Fruit fly (Drosophila melanogaster) whole organism, embryonic: Measurements from ENCODE around the gene ph-d.

Experiments
- Adf1 ChIP-seq: fragments of 200-800 bp; sonication (Bioruptor generic); IDR thresholded peaks from 2 replicates; pipeline ENCODE4 v1.3.6; 2022; ENCODE audit warnings: missing biosample characterization, missing genetic modification characterization
- Antp ChIP-seq: fragments of 200-800 bp; sonication (Bioruptor generic); optimal IDR thresholded peaks from 3 replicates; lab custom pipeline; 2016; ENCODE audit warnings: missing biosample characterization, missing genetic modification characterization
- Atf6 ChIP-seq: fragments of 200-800 bp; sonication (Bioruptor generic); IDR thresholded peaks from 2 replicates; pipeline ENCODE4 v1.3.6; 2022; ENCODE audit warnings: missing biosample characterization, missing genetic modification characterization
- B-H1 ChIP-seq: fragments of 200-800 bp; sonication (Bioruptor generic); IDR thresholded peaks from 3 replicates; pipeline ENCODE4 v1.3.6; 2022; ENCODE audit warnings: missing biosample characterization, missing genetic modification characterization
- CG10654 ChIP-seq: fragments of 200-800 bp; sonication (Bioruptor generic); optimal IDR thresholded peaks from 2 replicates; lab custom pipeline; 2016; ENCODE audit warnings: missing biosample characterization, missing genetic modification characterization
- CG11504 ChIP-seq: fragments of 200-800 bp; sonication (Bioruptor generic); optimal IDR thresholded peaks from 3 replicates; lab custom pipeline; 2019; ENCODE audit warnings: missing biosample characterization, mild to moderate bottlenecking, missing genetic modification characterization, moderate library complexity
- CG12391 ChIP-seq: fragments of 200-800 bp; sonication (Bioruptor generic); optimal IDR thresholded peaks from 3 replicates; lab custom pipeline; 2018; ENCODE audit warnings: missing biosample characterization, mild to moderate bottlenecking, missing genetic modification characterization, moderate library complexity
- CG2129 ChIP-seq: fragments of 200-800 bp; sonication (Bioruptor generic); IDR thresholded peaks from 2 replicates; pipeline ENCODE4 v1.3.6; 2022; ENCODE audit warnings: missing biosample characterization, missing genetic modification characterization; ENCODE audit not compliant: partially characterized antibody
- CG34422 ChIP-seq: fragments of 200-800 bp; sonication (Bioruptor generic); IDR thresholded peaks from 3 replicates; pipeline ENCODE4 v1.3.6; 2022; ENCODE audit warnings: missing biosample characterization, missing genetic modification characterization
- CG3726 ChIP-seq: fragments of 200-800 bp; sonication (Bioruptor generic); IDR thresholded peaks from 3 replicates; pipeline ENCODE4, ENCODE4 v1.3.6; 2022; ENCODE audit warnings: missing biosample characterization, missing genetic modification characterization
- CG4820 ChIP-seq: fragments of 200-800 bp; sonication (Bioruptor generic); optimal IDR thresholded peaks from 3 replicates; lab custom pipeline; 2016; ENCODE audit warnings: missing biosample characterization, missing genetic modification characterization
- CG6175 ChIP-seq: fragments of 200-800 bp; sonication (Bioruptor generic); IDR thresholded peaks from 3 replicates; pipeline ENCODE4 v1.3.6; 2022; ENCODE audit warnings: missing biosample characterization, missing genetic modification characterization
- CG6654 ChIP-seq: fragments of 200-800 bp; sonication (Bioruptor generic); optimal IDR thresholded peaks from 2 replicates; lab custom pipeline; 2017; ENCODE audit warnings: missing biosample characterization, mild to moderate bottlenecking, missing genetic modification characterization
- CG7928 ChIP-seq: fragments of 200-800 bp; sonication (Bioruptor generic); optimal IDR thresholded peaks from 2 replicates; lab custom pipeline; 2017; ENCODE audit warnings: missing biosample characterization, mild to moderate bottlenecking, missing genetic modification characterization
- CG8290 ChIP-seq, 3 experiments: fragments of 200-800 bp; sonication (Bioruptor generic); optimal IDR thresholded peaks; 2 replicates each; lab custom pipeline; 2016 to 2019; ENCODE audit warnings: missing biosample characterization in 3 of 3, missing genetic modification characterization in 3 of 3, mild to moderate bottlenecking in 2 of 3, moderate library complexity in 1 of 3
- CG8359 ChIP-seq: fragments of 200-800 bp; sonication (Bioruptor generic); optimal IDR thresholded peaks from 2 replicates; lab custom pipeline; 2017; ENCODE audit warnings: missing biosample characterization, mild to moderate bottlenecking, missing genetic modification characterization, borderline replicate concordance
- CG8765 ChIP-seq: fragments of 200-800 bp; sonication (Bioruptor generic); IDR thresholded peaks from 2 replicates; pipeline ENCODE4 v1.3.6; 2022; ENCODE audit warnings: missing biosample characterization, missing genetic modification characterization
- Camta ChIP-seq: fragments of 200-800 bp; sonication (Bioruptor generic); optimal IDR thresholded peaks from 2 replicates; lab custom pipeline; 2016; ENCODE audit warnings: missing biosample characterization, missing genetic modification characterization
- D19A ChIP-seq: fragments of 200-800 bp; optimal IDR thresholded peaks from 3 replicates; lab custom pipeline; 2019; ENCODE audit warnings: missing biosample characterization, mild to moderate bottlenecking, missing genetic modification characterization, moderate library complexity
- D19B ChIP-seq: fragments of 200-800 bp; sonication (Bioruptor generic); optimal IDR thresholded peaks from 2 replicates; lab custom pipeline; 2017; ENCODE audit warnings: missing biosample characterization, mild to moderate bottlenecking, missing genetic modification characterization
- ERR ChIP-seq: fragments of 200-800 bp; sonication (Bioruptor generic); optimal IDR thresholded peaks from 2 replicates; lab custom pipeline; 2016; ENCODE audit warnings: missing biosample characterization, missing genetic modification characterization
- Fer2 ChIP-seq: fragments of 200-800 bp; sonication (Bioruptor generic); optimal IDR thresholded peaks from 2 replicates; lab custom pipeline; 2018; ENCODE audit warnings: missing biosample characterization, mild to moderate bottlenecking, missing genetic modification characterization, moderate library complexity
- HmgD ChIP-seq: fragments of 200-800 bp; sonication (Bioruptor generic); optimal IDR thresholded peaks from 3 replicates; lab custom pipeline; 2016; ENCODE audit warnings: missing biosample characterization, missing genetic modification characterization
- Hmx ChIP-seq: fragments of 200-800 bp; sonication (Bioruptor generic); optimal IDR thresholded peaks from 2 replicates; lab custom pipeline; 2016; ENCODE audit warnings: missing biosample characterization, missing genetic modification characterization
- Jarid2 ChIP-seq: fragments of 200-800 bp; sonication (Bioruptor generic); optimal IDR thresholded peaks from 3 replicates; lab custom pipeline; 2017; ENCODE audit warnings: mild to moderate bottlenecking, missing biosample characterization, missing genetic modification reagents, missing genetic modification characterization
- Meics ChIP-seq: fragments of 200-800 bp; sonication (Bioruptor generic); optimal IDR thresholded peaks from 2 replicates; lab custom pipeline; 2017; ENCODE audit warnings: missing biosample characterization, mild to moderate bottlenecking, missing genetic modification characterization
- Myb ChIP-seq: fragments of 200-800 bp; sonication (Bioruptor generic); optimal IDR thresholded peaks from 2 replicates; lab custom pipeline; 2016; ENCODE audit warnings: missing biosample characterization, missing genetic modification characterization
- Neu2 ChIP-seq: fragments of 200-800 bp; sonication (Bioruptor generic); optimal IDR thresholded peaks from 3 replicates; lab custom pipeline; 2016; ENCODE audit warnings: missing biosample characterization, missing genetic modification characterization, borderline replicate concordance
- Oli ChIP-seq: fragments of 200-800 bp; sonication (Bioruptor generic); optimal IDR thresholded peaks from 2 replicates; lab custom pipeline; 2018; ENCODE audit warnings: missing biosample characterization, mild to moderate bottlenecking, missing genetic modification characterization, moderate library complexity
- Side ChIP-seq: fragments of 200-800 bp; sonication (Bioruptor generic); optimal IDR thresholded peaks from 2 replicates; lab custom pipeline; 2016; ENCODE audit warnings: missing biosample characterization, missing genetic modification characterization
- Sox100B ChIP-seq: fragments of 200-800 bp; sonication (Bioruptor generic); optimal IDR thresholded peaks from 3 replicates; lab custom pipeline; 2018; ENCODE audit warnings: missing biosample characterization, mild to moderate bottlenecking, missing genetic modification characterization
- Xbp1 ChIP-seq: fragments of 200-800 bp; sonication (Bioruptor generic); optimal IDR thresholded peaks from 3 replicates; lab custom pipeline; 2016; ENCODE audit warnings: missing biosample characterization, mild to moderate bottlenecking, missing genetic modification characterization
- ap ChIP-seq: fragments of 200-800 bp; sonication (Bioruptor generic); IDR thresholded peaks from 2 replicates; pipeline ENCODE4 v1.3.6; 2022; ENCODE audit warnings: missing biosample characterization, missing genetic modification characterization
- ato ChIP-seq: fragments of 200-800 bp; sonication (Bioruptor generic); IDR thresholded peaks from 2 replicates; pipeline ENCODE4 v1.3.6; 2022; ENCODE audit warnings: missing biosample characterization, missing genetic modification characterization; ENCODE audit not compliant: partially characterized antibody
- bbx ChIP-seq: fragments of 200-800 bp; sonication (Bioruptor generic); IDR thresholded peaks from 2 replicates; pipeline ENCODE4 v1.3.6; 2022; ENCODE audit warnings: missing biosample characterization, missing genetic modification characterization; ENCODE audit not compliant: partially characterized antibody
- bcd ChIP-seq: fragments of 200-800 bp; sonication (Bioruptor generic); optimal IDR thresholded peaks from 2 replicates; lab custom pipeline; 2017; ENCODE audit warnings: missing biosample characterization, mild to moderate bottlenecking, missing genetic modification characterization
- chinmo ChIP-seq: fragments of 200-800 bp; sonication (Bioruptor generic); IDR thresholded peaks from 4 replicates; pipeline ENCODE4 v1.3.6; 2022; ENCODE audit warnings: missing biosample characterization, missing genetic modification characterization; ENCODE audit not compliant: partially characterized antibody
- chn ChIP-seq: fragments of 200-800 bp; sonication (Bioruptor generic); optimal IDR thresholded peaks from 2 replicates; lab custom pipeline; 2016; ENCODE audit warnings: missing biosample characterization, missing genetic modification characterization
- crp ChIP-seq, 2 experiments: fragments of 200-800 bp; sonication (Bioruptor generic); optimal IDR thresholded peaks; 2 replicates in 1 of 2; 3 replicates in 1 of 2; lab custom pipeline; 2017; ENCODE audit warnings: missing biosample characterization in 2 of 2, missing genetic modification characterization in 2 of 2, mild to moderate bottlenecking in 1 of 2, moderate library complexity in 1 of 2
- ems ChIP-seq: fragments of 200-800 bp; sonication (Bioruptor generic); optimal IDR thresholded peaks from 3 replicates; lab custom pipeline; 2016; ENCODE audit warnings: missing biosample characterization, missing genetic modification characterization
- gem ChIP-seq: fragments of 200-800 bp; sonication (Bioruptor generic); optimal IDR thresholded peaks from 2 replicates; lab custom pipeline; 2019; ENCODE audit warnings: missing biosample characterization, mild to moderate bottlenecking, missing genetic modification characterization, moderate library complexity
- h ChIP-seq: fragments of >200 bp; optimal IDR thresholded peaks from 2 replicates; lab custom pipeline; 2017
- hth ChIP-seq: fragments of >200 bp; optimal IDR thresholded peaks from 2 replicates; lab custom pipeline; 2017; ENCODE audit warnings: inconsistent platforms
- jigr1 ChIP-seq: fragments of 200-800 bp; sonication (Bioruptor generic); IDR thresholded peaks from 3 replicates; pipeline ENCODE4 v1.3.6; 2022; ENCODE audit warnings: missing biosample characterization, missing genetic modification characterization
- jing ChIP-seq: fragments of 200-800 bp; sonication (Bioruptor generic); optimal IDR thresholded peaks from 2 replicates; lab custom pipeline; 2018; ENCODE audit warnings: missing biosample characterization, mild to moderate bottlenecking, missing genetic modification characterization
- nau ChIP-seq: fragments of 200-800 bp; sonication (Bioruptor generic); optimal IDR thresholded peaks from 3 replicates; lab custom pipeline; 2017; ENCODE audit warnings: missing biosample characterization, mild to moderate bottlenecking, missing genetic modification characterization, missing genetic modification reagents
- phol ChIP-seq: fragments of 200-800 bp; sonication (Bioruptor generic); optimal IDR thresholded peaks from 3 replicates; lab custom pipeline; 2018; ENCODE audit warnings: missing biosample characterization, mild to moderate bottlenecking, missing genetic modification characterization, moderate library complexity
- ro ChIP-seq: fragments of 200-800 bp; sonication (Bioruptor generic); IDR thresholded peaks from 2 replicates; pipeline ENCODE4 v1.3.6; 2022; ENCODE audit warnings: missing biosample characterization, missing genetic modification characterization
- sd ChIP-seq: fragments of 200-800 bp; sonication (Bioruptor generic); optimal IDR thresholded peaks from 3 replicates; lab custom pipeline; 2018; ENCODE audit warnings: missing biosample characterization, mild to moderate bottlenecking, missing genetic modification characterization, moderate library complexity
- tap ChIP-seq: fragments of 200-800 bp; optimal IDR thresholded peaks from 3 replicates; lab custom pipeline; 2019; ENCODE audit warnings: missing biosample characterization, mild to moderate bottlenecking, missing genetic modification characterization, moderate library complexity
- wdn ChIP-seq: fragments of 200-800 bp; sonication (Bioruptor generic); IDR thresholded peaks from 2 replicates; pipeline ENCODE4 v1.3.6; 2022; ENCODE audit warnings: missing biosample characterization, missing genetic modification characterization

Gene ph-d

dm6 chrX:2087501-2087900 is 35.6 kb downstream of the ph-d start (continued):
- TF ChIP-seq ato (no peak), ro (GFP tag; lab: Robert Waterston, UW) (no peak), Jarid2 (GFP tag; lab: Kevin White, UChicago) (no peak), Myb (peak; percentile 40), Hmx (no peak), chinmo (GFP tag; lab: Robert Waterston, UW) (0 out of 4 replicates have a peak, but pooled peaks have one; percentile 19), Neu2 (GFP tag; lab: Kevin White, UChicago) (no peak), D19B (GFP tag; lab: Kevin White, UChicago) (no peak), B-H1 (GFP tag; lab: Robert Waterston, UW) (peak; percentile 52; the same call in 2 of the 3 replicates), CG7928 (GFP tag; lab: Kevin White, UChicago) (no peak), crp (GFP tag; optimal IDR thresholded peaks at IDR 0.05; lab: Kevin White, UChicago) (no peak), CG2129 (GFP tag; lab: Robert Waterston, UW) (no peak), HmgD (GFP tag; lab: Kevin White, UChicago) (no peak), CG10654 (peak; percentile 47), sd (tag; lab: Kevin White, UChicago) (no peak), bbx (GFP tag; lab: Robert Waterston, UW) (no peak), CG8359 (GFP tag; lab: Kevin White, UChicago) (no peak), CG3726 (GFP tag; lab: Robert Waterston, UW) (0 out of 3 replicates have a peak, but pooled peaks have one; percentile 37), nau (GFP tag; lab: Kevin White, UChicago) (peak; percentile 46), wdn (peak; percentile 53), CG11504 (tag; lab: Kevin White, UChicago) (peak; percentile 69), Camta (peak; percentile 36), bcd (GFP tag; lab: Kevin White, UChicago) (peak; percentile 29), D19A (tag; lab: Kevin White, UChicago) (peak; percentile 56), gem (tag; lab: Kevin White, UChicago) (peak; percentile 74), ems (GFP tag; lab: Kevin White, UChicago) (peak; percentile 25), Adf1 (GFP tag; lab: Robert Waterston, UW) (no peak), CG8290 (GFP tag; optimal IDR thresholded peaks at IDR 0.05; lab: Kevin White, UChicago) (no peak), CG8290 (tag; optimal IDR thresholded peaks at IDR 0.05; lab: Kevin White, UChicago) (peak in 1 of 2 experiments; percentile 90), tap (tag; lab: Kevin White, UChicago) (peak; percentile 51), Xbp1 (peak; percentile 60), ERR (GFP tag; lab: Kevin White, UChicago) (no peak), CG6654 (GFP tag; lab: Kevin White, UChicago) (no peak), phol (peak; percentile 53), CG8765 (GFP tag; lab: Robert Waterston, UW) (no peak), CG4820 (peak; percentile 16), Oli (tag; lab: Kevin White, UChicago) (peak; percentile 68), Meics (GFP tag; lab: Kevin White, UChicago) (peak; percentile 33), Fer2 (no peak), CG6175 (GFP tag; lab: Robert Waterston, UW) (0 out of 3 replicates have a peak, but pooled peaks have one; percentile 24), h (lab: Kevin White, UChicago) (no peak), CG12391 (tag; lab: Kevin White, UChicago) (peak; percentile 65), CG34422 (GFP tag; lab: Robert Waterston, UW) (no peak; the same call in 2 of the 3 replicates), chn (GFP tag; lab: Kevin White, UChicago) (peak; percentile 13), Antp (GFP tag; lab: Kevin White, UChicago) (peak; percentile 42), hth (lab: Kevin White, UChicago) (no peak), ap (GFP tag; lab: Robert Waterston, UW) (peak; percentile 62), Side (GFP tag; lab: Kevin White, UChicago) (peak; percentile 22), Atf6 (GFP tag; lab: Robert Waterston, UW) (no peak), Sox100B (GFP tag; lab: Kevin White, UChicago) (peak; percentile 49), jigr1 (GFP tag; lab: Robert Waterston, UW) (no peak), jing (peak; percentile 66)
